Fruit fly (Drosophila melanogaster) whole organism, wandering third instar larva: ENCODE measurements around the gene RNaseX25.

ENCODE experiments used
- Abd-B ChIP-seq: fragments of >200 bp; optimal IDR thresholded peaks from 2 replicates; lab custom pipeline; 2017; ENCODE audit warnings: missing biosample characterization, missing genetic modification characterization
- CG9705 ChIP-seq: fragments of 200-800 bp; sonication (Bioruptor generic); optimal IDR thresholded peaks from 2 replicates; lab custom pipeline; 2018; ENCODE audit warnings: missing biosample characterization, mild to moderate bottlenecking, missing genetic modification characterization
- CrebA ChIP-seq: fragments of 200-800 bp; sonication (Bioruptor generic); optimal IDR thresholded peaks from 2 replicates; lab custom pipeline; 2016; ENCODE audit warnings: missing biosample characterization, mild to moderate bottlenecking, missing genetic modification characterization, borderline replicate concordance
- Dfd ChIP-seq: fragments of >200 bp; optimal IDR thresholded peaks from 2 replicates; lab custom pipeline; 2017; ENCODE audit warnings: missing biosample characterization, missing genetic modification characterization
- Dif ChIP-seq: fragments of 200-275, 200-300 bp; sonication (Bioruptor generic); optimal IDR thresholded peaks from 2 replicates; lab custom pipeline; 2018; ENCODE audit warnings: missing biosample characterization, missing genetic modification characterization; ENCODE audit not compliant: partially characterized antibody
- GATAd ChIP-seq: sonication (Bioruptor generic); optimal IDR thresholded peaks from 2 replicates; lab custom pipeline; 2016; ENCODE audit warnings: missing biosample characterization, missing genetic modification characterization
- HLH106 ChIP-seq: fragments of 200-800 bp; optimal IDR thresholded peaks from 3 replicates; lab custom pipeline; 2019; ENCODE audit warnings: missing biosample characterization, mild to moderate bottlenecking, missing genetic modification characterization, moderate library complexity
- Hnf4 ChIP-seq: fragments of 200-800 bp; sonication (Bioruptor generic); optimal IDR thresholded peaks from 2 replicates; lab custom pipeline; 2016; ENCODE audit warnings: missing biosample characterization, mild to moderate bottlenecking, missing genetic modification characterization
- Hr78 ChIP-seq: fragments of >200 bp; optimal IDR thresholded peaks from 2 replicates; lab custom pipeline; 2017; ENCODE audit warnings: missing biosample characterization, missing genetic modification characterization
- Hr83 ChIP-seq: fragments of 200-300 bp; sonication (Bioruptor generic); optimal IDR thresholded peaks from 2 replicates; lab custom pipeline; 2016; ENCODE audit warnings: missing biosample characterization, mild to moderate bottlenecking, missing genetic modification characterization, moderate library complexity; ENCODE audit not compliant: poor library complexity, severe bottlenecking
- Jra ChIP-seq: sonication (Bioruptor generic); optimal IDR thresholded peaks from 2 replicates; lab custom pipeline; 2016; ENCODE audit warnings: missing biosample characterization, missing genetic modification characterization
- Mio ChIP-seq: sonication (Bioruptor generic); optimal IDR thresholded peaks from 2 replicates; lab custom pipeline; 2016; ENCODE audit warnings: missing biosample characterization, missing genetic modification characterization
- Myc ChIP-seq: fragments of >200 bp; optimal IDR thresholded peaks from 2 replicates; lab custom pipeline; 2017
- N ChIP-seq: fragments of >200 bp; optimal IDR thresholded peaks from 2 replicates; lab custom pipeline; 2018; ENCODE audit warnings: missing biosample characterization, missing external identifiers, missing genetic modification characterization
- OdsH ChIP-seq: fragments of 200-800 bp; sonication (Bioruptor generic); optimal IDR thresholded peaks from 2 replicates; lab custom pipeline; 2016; ENCODE audit warnings: missing biosample characterization, mild to moderate bottlenecking, missing genetic modification characterization
- Rel ChIP-seq, 2 experiments: fragments of 200-800 bp; sonication (Bioruptor generic) in 1 of 2; optimal IDR thresholded peaks; 2 replicates in 1 of 2; 3 replicates in 1 of 2; lab custom pipeline; 2016 to 2019; ENCODE audit warnings: mild to moderate bottlenecking in 2 of 2, missing biosample characterization in 2 of 2, missing genetic modification characterization in 2 of 2, moderate library complexity in 1 of 2
- Sp1 ChIP-seq: fragments of 200-800 bp; sonication (Bioruptor generic); optimal IDR thresholded peaks from 3 replicates; lab custom pipeline; 2019; ENCODE audit warnings: missing biosample characterization, mild to moderate bottlenecking, missing genetic modification characterization, moderate library complexity
- Vsx2 ChIP-seq: fragments of 200-300, 225-300 bp; sonication (Bioruptor generic); optimal IDR thresholded peaks from 2 replicates; lab custom pipeline; 2018; ENCODE audit warnings: missing biosample characterization, missing genetic modification characterization; ENCODE audit not compliant: partially characterized antibody
- br ChIP-seq: fragments of 200-800 bp; sonication (Bioruptor generic); optimal IDR thresholded peaks from 2 replicates; lab custom pipeline; 2016; ENCODE audit warnings: missing biosample characterization, missing genetic modification characterization
- brk ChIP-seq: fragments of 200-800 bp; sonication (Bioruptor generic); optimal IDR thresholded peaks from 2 replicates; lab custom pipeline; 2016; ENCODE audit warnings: missing biosample characterization, mild to moderate bottlenecking, missing genetic modification characterization
- dmrt93B ChIP-seq: fragments of 200-800 bp; sonication (Bioruptor generic); optimal IDR thresholded peaks from 2 replicates; lab custom pipeline; 2018; ENCODE audit warnings: missing biosample characterization, mild to moderate bottlenecking, missing genetic modification characterization
- dsf ChIP-seq: sonication (Bioruptor generic); optimal IDR thresholded peaks from 2 replicates; lab custom pipeline; 2016; ENCODE audit warnings: missing biosample characterization, missing genetic modification characterization, borderline replicate concordance
- ey ChIP-seq: fragments of 200-800 bp; sonication (Bioruptor generic); optimal IDR thresholded peaks from 2 replicates; lab custom pipeline; 2016; ENCODE audit warnings: missing biosample characterization, missing genetic modification characterization
- foxo ChIP-seq, 2 experiments: fragments of 200-800 bp; sonication (Bioruptor generic); optimal IDR thresholded peaks; 2 replicates in 1 of 2; 3 replicates in 1 of 2; lab custom pipeline; 2016 to 2017; ENCODE audit warnings: missing biosample characterization in 2 of 2, missing genetic modification characterization in 2 of 2
- fru ChIP-seq: fragments of 200-800 bp; sonication (Bioruptor generic); optimal IDR thresholded peaks from 3 replicates; lab custom pipeline; 2016; ENCODE audit warnings: missing biosample characterization, mild to moderate bottlenecking, missing genetic modification characterization
- h ChIP-seq: fragments of 200-800 bp; sonication (Bioruptor generic); optimal IDR thresholded peaks from 3 replicates; lab custom pipeline; 2016; ENCODE audit warnings: missing biosample characterization, mild to moderate bottlenecking, missing genetic modification characterization
- jim ChIP-seq: fragments of 175-275, 200-325 bp; sonication (Bioruptor generic); optimal IDR thresholded peaks from 2 replicates; lab custom pipeline; 2016; ENCODE audit warnings: missing biosample characterization, mild to moderate bottlenecking, missing genetic modification characterization
- psq ChIP-seq: fragments of 200-800 bp; sonication (Bioruptor generic); optimal IDR thresholded peaks from 3 replicates; lab custom pipeline; 2017; ENCODE audit warnings: missing biosample characterization, mild to moderate bottlenecking, missing genetic modification characterization, moderate library complexity
- rgr ChIP-seq: fragments of 200-800 bp; sonication (Bioruptor generic); optimal IDR thresholded peaks from 3 replicates; lab custom pipeline; 2016; ENCODE audit warnings: missing biosample characterization, mild to moderate bottlenecking, missing genetic modification characterization
- sage ChIP-seq: fragments of 200-800 bp; sonication (Bioruptor generic); optimal IDR thresholded peaks from 2 replicates; lab custom pipeline; 2016; ENCODE audit warnings: missing biosample characterization, mild to moderate bottlenecking, missing genetic modification characterization
- sv ChIP-seq: fragments of 200-800 bp; sonication (Bioruptor generic); optimal IDR thresholded peaks from 3 replicates; lab custom pipeline; 2016; ENCODE audit warnings: missing biosample characterization, missing genetic modification characterization
- usp ChIP-seq: fragments of >200 bp; optimal IDR thresholded peaks from 2 replicates; lab custom pipeline; 2017; ENCODE audit warnings: missing biosample characterization, missing genetic modification characterization
- woc ChIP-seq: sonication (Bioruptor generic); optimal IDR thresholded peaks from 2 replicates; lab custom pipeline; 2016; ENCODE audit warnings: missing biosample characterization, mild to moderate bottlenecking, missing genetic modification characterization

The RNaseX25 gene

DNA sequence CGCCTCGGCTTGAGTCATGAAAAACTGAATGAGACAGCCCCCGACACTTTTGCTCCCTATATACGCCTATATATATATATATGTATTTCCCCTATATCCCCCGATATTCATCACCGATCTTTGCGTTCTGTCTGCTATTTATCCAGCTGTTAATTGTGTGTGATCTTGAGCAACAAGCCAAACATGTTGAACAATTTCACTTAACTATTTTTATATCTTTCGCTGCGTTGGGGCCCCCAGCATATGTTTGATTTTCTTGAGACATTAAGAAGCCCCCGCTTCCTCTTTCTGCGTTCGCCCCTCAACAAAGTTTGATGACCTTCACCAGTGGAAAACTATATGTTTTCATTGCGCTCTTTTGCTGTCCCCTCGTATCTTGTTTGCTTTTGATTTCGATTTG lies 26.0 kb downstream of the RNaseX25 start:
- TF ChIP-seq h (GFP tag; lab: Kevin White, UChicago) = no peak
- no peak for TF ChIP-seq Hr78 (GFP tag; lab: Kevin White, UChicago)
- no peak for TF ChIP-seq usp (GFP tag; lab: Kevin White, UChicago)
- TF ChIP-seq sage = no peak
- no peak for TF ChIP-seq psq (GFP tag; lab: Kevin White, UChicago)
- TF ChIP-seq CG9705 (GFP tag; lab: Kevin White, UChicago) = no peak
- no peak for TF ChIP-seq fru (GFP tag; lab: Kevin White, UChicago)
- TF ChIP-seq dsf (GFP tag; lab: Kevin White, UChicago) = no peak
- no peak for TF ChIP-seq brk
- no peak for TF ChIP-seq OdsH (GFP tag; lab: Kevin White, UChicago)
- TF ChIP-seq Hnf4 (GFP tag; lab: Kevin White, UChicago) = no peak
- no peak for TF ChIP-seq HLH106 (tag; lab: Kevin White, UChicago)
- no peak for TF ChIP-seq Hr83 (GFP tag; lab: Kevin White, UChicago)

DNA sequence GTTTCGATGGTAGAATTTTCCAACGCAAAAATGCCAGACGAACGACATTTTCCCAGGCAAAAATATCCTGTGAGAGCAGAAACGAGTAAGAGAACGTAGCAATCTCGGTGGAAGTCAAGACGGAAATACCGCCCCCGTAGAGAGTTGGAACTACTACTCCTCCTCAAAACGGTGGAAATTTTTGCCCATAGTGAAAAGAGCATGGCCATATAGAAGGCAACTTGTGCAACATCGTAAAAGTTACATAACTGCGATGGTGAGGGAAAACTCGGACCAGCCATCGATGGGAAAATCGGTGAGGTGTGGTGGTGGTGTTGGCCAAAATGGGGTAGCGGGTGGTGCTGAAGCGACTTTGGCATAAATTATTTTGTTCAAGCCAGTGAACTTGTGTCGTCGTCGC lies 29.5 kb downstream of the RNaseX25 start:
- TF ChIP-seq brk = no peak
- no peak for TF ChIP-seq usp (GFP tag; lab: Kevin White, UChicago)
- no peak for TF ChIP-seq foxo (GFP tag; optimal IDR thresholded peaks at IDR 0.05; lab: Kevin White, UChicago)
- no peak for TF ChIP-seq Hnf4 (GFP tag; lab: Kevin White, UChicago)
- TF ChIP-seq sv = no peak
- TF ChIP-seq HLH106 (tag; lab: Kevin White, UChicago) = no peak
- TF ChIP-seq woc = no peak
- no peak for TF ChIP-seq Dfd (GFP tag; lab: Kevin White, UChicago)
- no peak for TF ChIP-seq dmrt93B (GFP tag; lab: Kevin White, UChicago)
- no peak for TF ChIP-seq Dif (GFP tag; lab: Kevin White, UChicago)
- TF ChIP-seq Vsx2 (GFP tag; lab: Kevin White, UChicago) = no peak
- TF ChIP-seq Sp1 = no peak

DNA sequence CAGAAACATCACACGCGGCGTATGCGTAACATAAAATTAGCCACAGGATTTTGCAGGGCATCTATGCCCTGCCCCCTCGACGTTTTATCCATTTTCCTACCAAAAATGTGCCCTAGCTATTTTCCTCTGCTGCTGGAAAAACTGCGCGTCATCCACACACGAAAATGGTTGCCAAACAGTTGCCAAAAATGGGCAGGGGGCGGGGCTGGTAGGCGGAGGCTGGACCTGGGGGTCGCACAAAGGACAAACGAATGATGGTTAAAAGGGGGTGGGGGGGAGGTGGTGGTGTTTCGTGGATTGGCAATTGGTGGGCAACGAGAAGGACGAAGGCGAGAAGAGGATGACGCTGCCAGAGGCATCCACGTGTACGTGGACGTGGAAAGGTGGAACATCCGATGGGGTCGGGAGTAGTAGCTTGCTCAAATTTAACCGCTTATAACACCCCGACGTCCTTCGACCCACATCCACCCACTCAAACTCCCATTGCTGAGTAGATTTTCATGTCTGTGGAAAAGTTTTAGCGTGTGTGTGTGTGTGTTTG lies 30.7 kb downstream of the RNaseX25 start:
- TF ChIP-seq sv (no peak), Rel (GFP tag; optimal IDR thresholded peaks at IDR 0.05; lab: Kevin White, UChicago) (no peak), Rel (tag; optimal IDR thresholded peaks at IDR 0.05; lab: Kevin White, UChicago) (no peak), sage (no peak), usp (GFP tag; lab: Kevin White, UChicago) (no peak), Myc (lab: Kevin White, UChicago) (no peak), br (GFP tag; lab: Kevin White, UChicago) (no peak), ey (GFP tag; lab: Kevin White, UChicago) (no peak), Mio (GFP tag; lab: Kevin White, UChicago) (no peak), OdsH (GFP tag; lab: Kevin White, UChicago) (no peak), CrebA (GFP tag; lab: Kevin White, UChicago) (no peak), Abd-B (no peak), jim (GFP tag; lab: Kevin White, UChicago) (no peak), Hnf4 (GFP tag; lab: Kevin White, UChicago) (no peak), Dif (GFP tag; lab: Kevin White, UChicago) (no peak), Vsx2 (GFP tag; lab: Kevin White, UChicago) (no peak), GATAd (GFP tag; lab: Kevin White, UChicago) (no peak), Jra (no peak), Sp1 (no peak), Hr78 (GFP tag; lab: Kevin White, UChicago) (no peak)

DNA sequence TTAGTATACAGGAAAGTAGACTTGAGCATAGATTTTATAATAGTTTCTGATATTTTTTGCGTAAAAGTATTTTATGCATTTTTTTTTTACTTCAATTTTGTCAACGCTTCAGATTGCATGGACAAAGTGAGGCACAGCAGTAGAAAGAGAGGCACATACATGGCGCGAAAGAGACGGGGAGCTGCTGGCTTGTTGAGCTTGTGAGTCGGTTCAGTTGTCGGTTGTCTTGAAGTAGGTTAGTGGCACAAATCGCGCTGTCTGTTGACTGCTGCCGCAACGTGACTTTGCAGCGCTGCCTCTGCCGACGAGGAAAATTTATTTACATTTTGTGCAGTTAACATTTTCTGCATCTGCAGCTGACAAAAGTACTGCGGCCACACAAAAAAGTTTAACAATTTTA lies 35.4 kb downstream of the RNaseX25 start:
- TF ChIP-seq rgr (GFP tag; lab: Kevin White, UChicago) = no peak
- no peak for TF ChIP-seq N (GFP tag; lab: Kevin White, UChicago)
- TF ChIP-seq sv = no peak
- TF ChIP-seq dsf (GFP tag; lab: Kevin White, UChicago) = no peak
- TF ChIP-seq dmrt93B (GFP tag; lab: Kevin White, UChicago) = no peak
- no peak for TF ChIP-seq CG9705 (GFP tag; lab: Kevin White, UChicago)
- no peak for TF ChIP-seq Jra
- no peak for TF ChIP-seq woc
- no peak for TF ChIP-seq brk
- no peak for TF ChIP-seq Vsx2 (GFP tag; lab: Kevin White, UChicago)
- TF ChIP-seq foxo (GFP tag; optimal IDR thresholded peaks at IDR 0.05; lab: Kevin White, UChicago) = no peak
- TF ChIP-seq br (GFP tag; lab: Kevin White, UChicago) = no peak
- no peak for TF ChIP-seq Hnf4 (GFP tag; lab: Kevin White, UChicago)
- TF ChIP-seq, all 38 proteins: peak for 0
